Worm (Caenorhabditis elegans) whole organism, L1 larva: ENCODE measurements around the gene T03G11.9.

Experiments
- Y116A8C.19 ChIP-seq: sonication (generic microtip); optimal IDR thresholded peaks from 2 replicates; lab custom pipeline; 2016; ENCODE audit warnings: missing compliant biosample characterization, missing genetic modification characterization, borderline replicate concordance
- aha-1 ChIP-seq: fragments of 150-350 bp; optimal IDR thresholded peaks from 2 replicates; lab custom pipeline; 2014; ENCODE audit warnings: missing biosample characterization, missing genetic modification characterization
- alr-1 ChIP-seq: fragments of 200-800 bp; sonication (Bioruptor generic); optimal IDR thresholded peaks from 2 replicates; lab custom pipeline; 2018; ENCODE audit warnings: borderline replicate concordance, mild to moderate bottlenecking, missing genetic modification characterization, missing compliant biosample characterization
- ama-1 ChIP-seq: fragments of 150-350 bp; optimal IDR thresholded peaks from 2 replicates; lab custom pipeline; 2014
- blmp-1 ChIP-seq: fragments of 150-350 bp; optimal IDR thresholded peaks from 2 replicates; lab custom pipeline; 2014; ENCODE audit warnings: missing biosample characterization, missing genetic modification characterization
- ceh-8 ChIP-seq: fragments of 200-800 bp; sonication (Bioruptor generic); optimal IDR thresholded peaks from 2 replicates; lab custom pipeline; 2018; ENCODE audit warnings: mild to moderate bottlenecking, missing genetic modification characterization, moderate library complexity, missing compliant biosample characterization
- ceh-82 ChIP-seq, 3 experiments: fragments of 150-350 bp in 1 of 3; sonication (generic microtip) in 2 of 3; optimal IDR thresholded peaks; 2 replicates each; lab custom pipeline; 2014 to 2017; ENCODE audit warnings: missing biosample characterization in 3 of 3, missing genetic modification characterization in 3 of 3
- ceh-88 ChIP-seq: fragments of 200-800 bp; sonication (Bioruptor generic); IDR thresholded peaks from 2 replicates; pipeline ENCODE4 v1.3.6; 2022; ENCODE audit warnings: missing genetic modification characterization, missing compliant biosample characterization
- ces-1 ChIP-seq: fragments of 150-350 bp; optimal IDR thresholded peaks from 2 replicates; lab custom pipeline; 2014; ENCODE audit warnings: missing biosample characterization, missing genetic modification reagents, missing genetic modification characterization
- dpl-1 ChIP-seq, 3 experiments: fragments of 150-350 bp in 2 of 3; sonication (generic microtip) in 1 of 3; optimal IDR thresholded peaks; 2 replicates each; lab custom pipeline; 2014 to 2017; ENCODE audit warnings: missing biosample characterization in 3 of 3, missing genetic modification characterization in 3 of 3, missing genetic modification reagents in 3 of 3
- efl-1 ChIP-seq, 4 experiments: fragments of 150-350 bp; optimal IDR thresholded peaks in 3 of 4; peaks in 1 of 4; 1 replicate in 1 of 4; 2 replicates in 3 of 4; lab custom pipeline; 2014; ENCODE audit warnings: missing biosample characterization in 2 of 4, missing genetic modification characterization in 2 of 4, missing genetic modification reagents in 2 of 4
- egl-13 ChIP-seq: sonication (generic microtip); optimal IDR thresholded peaks from 2 replicates; lab custom pipeline; 2016; ENCODE audit warnings: missing genotype, missing genetic modification reagents, missing genetic modification characterization, missing compliant biosample characterization
- elt-3 ChIP-seq, 6 experiments: fragments of 150-350 bp in 1 of 6; sonication (generic microtip); optimal IDR thresholded peaks; 2 replicates each; lab custom pipeline; 2017 to 2018; ENCODE audit warnings: missing biosample characterization in 6 of 6, missing genetic modification characterization in 6 of 6, inconsistent platforms in 1 of 6
- ets-5 ChIP-seq: fragments of 200-800 bp; sonication (Bioruptor generic); IDR thresholded peaks from 2 replicates; pipeline ENCODE4 v1.3.6; 2022; ENCODE audit warnings: missing genetic modification characterization, missing compliant biosample characterization
- fkh-10 ChIP-seq: sonication (generic microtip); optimal IDR thresholded peaks from 2 replicates; lab custom pipeline; 2017; ENCODE audit warnings: missing biosample characterization, missing genetic modification reagents, missing genetic modification characterization
- fkh-4 ChIP-seq: sonication (generic microtip); optimal IDR thresholded peaks from 2 replicates; lab custom pipeline; 2016; ENCODE audit warnings: missing compliant biosample characterization, missing genetic modification characterization, borderline replicate concordance
- fkh-8 ChIP-seq: sonication (generic microtip); optimal IDR thresholded peaks from 2 replicates; lab custom pipeline; 2016; ENCODE audit warnings: mild to moderate bottlenecking, missing genetic modification characterization, missing compliant biosample characterization
- fos-1 ChIP-seq: fragments of 150-350 bp; optimal IDR thresholded peaks from 2 replicates; lab custom pipeline; 2014; ENCODE audit warnings: missing biosample characterization, missing genetic modification characterization
- grh-1 ChIP-seq: fragments of 200-800 bp; sonication (Bioruptor generic); IDR thresholded peaks from 2 replicates; pipeline ENCODE4 v1.3.6; 2022; ENCODE audit warnings: missing genetic modification reagents, missing genetic modification characterization, missing compliant biosample characterization
- hlh-17 ChIP-seq: fragments of 200-800 bp; sonication (Bioruptor generic); optimal IDR thresholded peaks from 2 replicates; lab custom pipeline; 2018; ENCODE audit warnings: missing genetic modification characterization, mild to moderate bottlenecking, missing compliant biosample characterization, moderate library complexity, borderline replicate concordance
- hlh-4 ChIP-seq: sonication (generic microtip); optimal IDR thresholded peaks from 2 replicates; lab custom pipeline; 2016; ENCODE audit warnings: mild to moderate bottlenecking, missing genetic modification characterization, missing compliant biosample characterization
- jun-1 ChIP-seq: fragments of 150-350 bp; optimal IDR thresholded peaks from 2 replicates; lab custom pipeline; 2014; ENCODE audit warnings: missing biosample characterization, missing genetic modification reagents, missing genetic modification characterization
- lin-14 ChIP-seq: fragments of 200-800 bp; sonication (Bioruptor generic); optimal IDR thresholded peaks from 2 replicates; lab custom pipeline; 2018; ENCODE audit warnings: mild to moderate bottlenecking, missing genetic modification characterization, moderate library complexity, missing compliant biosample characterization
- mab-9 ChIP-seq: fragments of 200-800 bp; sonication (Bioruptor generic); IDR thresholded peaks from 2 replicates; pipeline ENCODE4 v1.3.6; 2022; ENCODE audit warnings: missing genetic modification reagents, missing genetic modification characterization, missing compliant biosample characterization
- mdl-1 ChIP-seq, 2 experiments: fragments of 150-350 bp; optimal IDR thresholded peaks; 2 replicates each; lab custom pipeline; 2014 to 2017; ENCODE audit warnings: missing biosample characterization in 2 of 2, missing genetic modification characterization in 2 of 2, inconsistent platforms in 1 of 2
- nhr-19 ChIP-seq: fragments of 200-800 bp; sonication (Bioruptor generic); conservative IDR thresholded peaks from 2 replicates; pipeline ENCODE4 v1.3.6; 2022; ENCODE audit warnings: missing genetic modification characterization, missing compliant biosample characterization
- nhr-20 ChIP-seq: sonication (generic microtip); optimal IDR thresholded peaks from 2 replicates; lab custom pipeline; 2016; ENCODE audit warnings: mild to moderate bottlenecking, missing genetic modification characterization, missing compliant biosample characterization
- nhr-71 ChIP-seq: sonication (generic microtip); optimal IDR thresholded peaks from 2 replicates; lab custom pipeline; 2016; ENCODE audit warnings: mild to moderate bottlenecking, missing genetic modification characterization, moderate library complexity, missing compliant biosample characterization
- nhr-76 ChIP-seq: sonication (generic microtip); optimal IDR thresholded peaks from 2 replicates; lab custom pipeline; 2017; ENCODE audit warnings: missing biosample characterization, missing genetic modification characterization
- nhr-85 ChIP-seq: sonication (generic microtip); peaks from one replicate; lab custom pipeline; 2016; ENCODE audit warnings: missing genetic modification characterization, inconsistent platforms, missing compliant biosample characterization
- nhr-90 ChIP-seq: sonication (generic microtip); optimal IDR thresholded peaks from 2 replicates; lab custom pipeline; 2016; ENCODE audit warnings: mild to moderate bottlenecking, missing genetic modification characterization, missing compliant biosample characterization; ENCODE audit not compliant: poor library complexity
- snu-23 ChIP-seq: sonication (generic microtip); optimal IDR thresholded peaks from 2 replicates; lab custom pipeline; 2016; ENCODE audit warnings: missing genetic modification characterization, missing compliant biosample characterization
- sox-4 ChIP-seq: sonication (generic microtip); optimal IDR thresholded peaks from 2 replicates; lab custom pipeline; 2016; ENCODE audit warnings: missing genetic modification characterization, missing compliant biosample characterization
- tbx-2 ChIP-seq: sonication (generic microtip); optimal IDR thresholded peaks from 2 replicates; lab custom pipeline; 2016; ENCODE audit warnings: missing genetic modification characterization, missing compliant biosample characterization
- unc-130 ChIP-seq: fragments of 150-350 bp; optimal IDR thresholded peaks from 2 replicates; lab custom pipeline; 2017; ENCODE audit warnings: missing biosample characterization, missing genetic modification characterization, inconsistent platforms
- unc-30 ChIP-seq: sonication (generic microtip); optimal IDR thresholded peaks from 2 replicates; lab custom pipeline; 2017; ENCODE audit warnings: missing biosample characterization, missing genetic modification characterization
- unc-86 ChIP-seq: sonication (generic microtip); optimal IDR thresholded peaks from 2 replicates; lab custom pipeline; 2016; ENCODE audit warnings: missing genetic modification characterization, missing compliant biosample characterization
- vab-15 ChIP-seq: sonication (generic microtip); optimal IDR thresholded peaks from 2 replicates; lab custom pipeline; 2017; ENCODE audit warnings: missing genotype, mild to moderate bottlenecking, missing genetic modification characterization, missing compliant biosample characterization
- xbp-1 ChIP-seq: sonication (generic microtip); optimal IDR thresholded peaks from 2 replicates; lab custom pipeline; 2016; ENCODE audit warnings: missing genetic modification characterization, missing compliant biosample characterization
- ztf-11 ChIP-seq, 2 experiments: sonication (generic microtip); optimal IDR thresholded peaks; 2 replicates each; lab custom pipeline; 2016 to 2017; ENCODE audit warnings: missing genetic modification characterization in 2 of 2, missing biosample characterization in 1 of 2, missing compliant biosample characterization in 1 of 2
- ztf-4 ChIP-seq: fragments of 150-350 bp; optimal IDR thresholded peaks from 2 replicates; lab custom pipeline; 2014; ENCODE audit warnings: missing biosample characterization, missing genetic modification characterization

The T03G11.9 gene

ce11 chrX:5183931-5184330, at the start of gene T03G11.9:
T03G11.9 (plus strand) TSS chrX:5184231.
- no peak for TF ChIP-seq fkh-4 (tag; lab: Kevin White, UChicago)
- no peak for TF ChIP-seq ceh-8
- TF ChIP-seq mab-9 (GFP tag; lab: Robert Waterston, UW): no peak
- no peak for TF ChIP-seq hlh-4 (tag; lab: Kevin White, UChicago)
- no peak for TF ChIP-seq jun-1 (tag; lab: Kevin White, UChicago)
- TF ChIP-seq ets-5 (GFP tag; lab: Robert Waterston, UW): no peak
- TF ChIP-seq egl-13 (tag; lab: Kevin White, UChicago): no peak
- no peak for TF ChIP-seq nhr-85 (tag; lab: Kevin White, UChicago)
- TF ChIP-seq ceh-88 (GFP tag; lab: Robert Waterston, UW): no peak
- no peak for TF ChIP-seq ceh-82 (tag; optimal IDR thresholded peaks at IDR 0.05; lab: Kevin White, UChicago)
- no peak for TF ChIP-seq grh-1
- TF ChIP-seq alr-1 (tag; lab: Kevin White, UChicago): no peak
- no peak for TF ChIP-seq sox-4 (tag; lab: Kevin White, UChicago)
- no peak for TF ChIP-seq aha-1 (tag; lab: Kevin White, UChicago)
- TF ChIP-seq nhr-76: no peak
- TF ChIP-seq fkh-10 (GFP tag; lab: Kevin White, UChicago): no peak
- TF ChIP-seq unc-30 (tag; lab: Kevin White, UChicago): no peak
- TF ChIP-seq, all 84 proteins: peak for 0

- TF ChIP-seq unc-130 (peak; percentile 24), ceh-8 (no peak), xbp-1 (no peak), fkh-10 (GFP tag; lab: Kevin White, UChicago) (no peak), vab-15 (tag; lab: Kevin White, UChicago) (no peak), mdl-1 (tag; optimal IDR thresholded peaks at IDR 0.05; lab: Kevin White, UChicago) (peak in 1 of 2 experiments; percentile 15), fos-1 (tag; lab: Kevin White, UChicago) (no peak), nhr-19 (peak; percentile 19), nhr-71 (tag; lab: Kevin White, UChicago) (peak; percentile 39), tbx-2 (tag; lab: Kevin White, UChicago) (peak; percentile 19), elt-3 (tag; optimal IDR thresholded peaks at IDR 0.05; lab: Kevin White, UChicago) (peak in 2 of 6 experiments; percentile 14 to 83), blmp-1 (tag; lab: Kevin White, UChicago) (peak; percentile 45), unc-86 (no peak), fkh-8 (tag; lab: Kevin White, UChicago) (no peak), snu-23 (GFP tag; lab: Kevin White, UChicago) (peak; percentile 50), ces-1 (no peak), ztf-11 (tag; optimal IDR thresholded peaks at IDR 0.05; lab: Kevin White, UChicago) (no peak), Y116A8C.19 (no peak), nhr-90 (peak; percentile 9), grh-1 (0 out of 2 replicates have a peak, but pooled peaks have one; percentile 15), hlh-4 (tag; lab: Kevin White, UChicago) (no peak), dpl-1 (GFP tag; optimal IDR thresholded peaks at IDR 0.05; lab: Kevin White, UChicago) (no peak), ztf-4 (tag; lab: Kevin White, UChicago) (no peak), lin-14 (GFP tag; lab: Kevin White, UChicago) (peak; percentile 48), efl-1 (optimal IDR thresholded peaks at IDR 0.05; lab: Kevin White, UChicago) (no peak), efl-1 (GFP tag; optimal IDR thresholded peaks at IDR 0.05 in 1 of 2; lab: Kevin White, UChicago) (no peak), nhr-20 (peak; percentile 80), egl-13 (tag; lab: Kevin White, UChicago) (no peak), ama-1 (no peak), ets-5 (GFP tag; lab: Robert Waterston, UW) (no peak), hlh-17 (GFP tag; lab: Kevin White, UChicago) (no peak), nhr-85 (tag; lab: Kevin White, UChicago) (peak; percentile 87)
- TF ChIP-seq, all 84 proteins: peak for 13
Observed at ce11 chrX:5135548-5135947, 48.5 kb upstream of the T03G11.9 start.
